Worm (Caenorhabditis elegans) whole organism, young adult: ENCODE results near the gene F59A1.12.

ENCODE experiments used
- B0336.3 ChIP-seq: fragments of 200-800 bp; sonication (Bioruptor generic); IDR thresholded peaks from 2 replicates; pipeline ENCODE4 v1.3.6; 2022; ENCODE audit warnings: missing genetic modification characterization, missing compliant biosample characterization
- C17E4.6 ChIP-seq: fragments of 200-800 bp; sonication (Bioruptor generic); IDR thresholded peaks from 2 replicates; pipeline ENCODE4 v1.3.6; 2022; ENCODE audit warnings: missing genetic modification reagents, missing genetic modification characterization, missing compliant biosample characterization
- Y95B8A.8 ChIP-seq: fragments of 200-800 bp; sonication (Bioruptor generic); IDR thresholded peaks from 2 replicates; pipeline ENCODE4 v1.3.6; 2022; ENCODE audit warnings: missing genetic modification reagents, missing genetic modification characterization, missing compliant biosample characterization
- hrde-1 ChIP-seq: sonication (generic microtip); optimal IDR thresholded peaks from 2 replicates; lab custom pipeline; 2016; ENCODE audit warnings: missing genetic modification characterization, mild to moderate bottlenecking, missing compliant biosample characterization, moderate library complexity, missing genotype, missing genetic modification reagents, borderline replicate concordance
- lag-1 ChIP-seq: fragments of 200-800 bp; sonication (Bioruptor generic); IDR thresholded peaks from 2 replicates; pipeline ENCODE4 v1.3.6; 2022; ENCODE audit warnings: missing genetic modification reagents, missing genetic modification characterization, missing compliant biosample characterization
- snpc-3.4 ChIP-seq: sonication (generic microtip); optimal IDR thresholded peaks from 2 replicates; lab custom pipeline; 2017; ENCODE audit warnings: missing genetic modification characterization, mild to moderate bottlenecking, missing compliant biosample characterization, antibody characterized with exemption, moderate library complexity, missing genotype, missing genetic modification reagents
- snpc-4 ChIP-seq, 5 experiments: fragments of 150-350 bp in 1 of 5; sonication (generic microtip) in 4 of 5; optimal IDR thresholded peaks; 2 replicates each; lab custom pipeline; 2014 to 2018; ENCODE audit warnings: missing genetic modification characterization in 5 of 5, missing biosample characterization in 3 of 5, antibody characterized with exemption in 2 of 5, mild to moderate bottlenecking in 2 of 5, missing compliant biosample characterization in 2 of 5, missing genotype in 2 of 5, moderate library complexity in 2 of 5, missing genetic modification reagents in 1 of 5

DNA sequence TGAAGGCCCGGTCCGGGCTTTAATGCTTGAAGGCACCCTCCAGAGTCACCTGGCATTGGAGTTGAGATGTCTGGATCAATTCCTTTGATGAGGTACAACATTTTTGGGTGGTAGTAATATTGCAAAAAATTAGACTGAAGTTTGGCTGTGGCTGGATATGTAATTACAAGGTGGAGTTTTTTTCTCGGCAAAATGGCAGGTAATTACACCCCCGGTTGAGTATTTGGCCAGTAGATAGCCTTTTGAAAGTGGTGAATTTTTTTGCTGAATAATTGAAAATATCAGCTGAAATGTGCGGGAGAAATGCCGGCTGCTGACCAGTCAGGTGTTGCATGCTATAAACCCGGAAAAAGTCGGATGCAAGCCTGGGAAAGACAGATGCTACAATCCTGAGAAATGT, 31.5 kb upstream of the F59A1.12 start, which contains the start of gene Y26G10.4:
- TF ChIP-seq B0336.3 (GFP tag; lab: Robert Waterston, UW): no peak
- TF ChIP-seq C17E4.6: no peak
- no peak for TF ChIP-seq lag-1 (GFP tag; lab: Robert Waterston, UW)
- no peak for TF ChIP-seq snpc-3.4 (tag; lab: Kevin White, UChicago)
- TF ChIP-seq snpc-4 (GFP tag; optimal IDR thresholded peaks at IDR 0.05; lab: Kevin White, UChicago): no peak
- no peak for TF ChIP-seq snpc-4 (tag; optimal IDR thresholded peaks at IDR 0.05; lab: Kevin White, UChicago)
- no peak for TF ChIP-seq Y95B8A.8 (GFP tag; lab: Robert Waterston, UW)
- TF ChIP-seq hrde-1 (tag; lab: Kevin White, UChicago): no peak
